Worm (Caenorhabditis elegans) whole organism, late embryonic: ENCODE data around the gene Y19D2B.1.
"Not testable (repeated sequence)": the region's sequence is repeated elsewhere in the genome, so short reads cannot be mapped to it uniquely, and the experiment has no call there.

Source experiments
- C08G9.2 ChIP-seq: sonication (generic microtip); optimal IDR thresholded peaks from 2 replicates; lab custom pipeline; 2016; ENCODE audit warnings: mild to moderate bottlenecking, missing genetic modification characterization, moderate library complexity, missing compliant biosample characterization
- C38D4.7 ChIP-seq: fragments of 200-800 bp; sonication (Bioruptor generic); optimal IDR thresholded peaks from 2 replicates; lab custom pipeline; 2018; ENCODE audit warnings: mild to moderate bottlenecking, missing genetic modification characterization, moderate library complexity, missing compliant biosample characterization
- F13H6.1 ChIP-seq: sonication (generic microtip); optimal IDR thresholded peaks from 2 replicates; lab custom pipeline; 2016; ENCODE audit warnings: missing genetic modification characterization, missing compliant biosample characterization
- K02D7.2 ChIP-seq: sonication (generic microtip); optimal IDR thresholded peaks from 2 replicates; lab custom pipeline; 2017; ENCODE audit warnings: mild to moderate bottlenecking, missing genetic modification characterization, missing compliant biosample characterization
- ama-1 ChIP-seq: fragments of 150-350 bp; optimal IDR thresholded peaks from 2 replicates; lab custom pipeline; 2014
- ceh-14 ChIP-seq: sonication (generic microtip); optimal IDR thresholded peaks from 2 replicates; lab custom pipeline; 2016; ENCODE audit warnings: missing genotype, missing genetic modification characterization, missing compliant biosample characterization
- ceh-19 ChIP-seq: fragments of 200-800 bp; sonication (Bioruptor generic); optimal IDR thresholded peaks from 2 replicates; lab custom pipeline; 2018; ENCODE audit warnings: mild to moderate bottlenecking, missing genetic modification characterization, missing compliant biosample characterization
- ceh-2 ChIP-seq: sonication (generic microtip); optimal IDR thresholded peaks from 2 replicates; lab custom pipeline; 2016; ENCODE audit warnings: missing genotype, missing genetic modification characterization, missing compliant biosample characterization
- ceh-34 ChIP-seq: sonication (generic microtip); optimal IDR thresholded peaks from 2 replicates; lab custom pipeline; 2016; ENCODE audit warnings: mild to moderate bottlenecking, missing genetic modification characterization, missing compliant biosample characterization
- ceh-45 ChIP-seq: fragments of 200-800 bp; sonication (Bioruptor generic); IDR thresholded peaks from 2 replicates; pipeline ENCODE4 v1.3.6; 2022; ENCODE audit warnings: missing genetic modification reagents, missing genetic modification characterization, missing compliant biosample characterization
- ceh-48 ChIP-seq: sonication (generic microtip); optimal IDR thresholded peaks from 2 replicates; lab custom pipeline; 2016; ENCODE audit warnings: missing genetic modification characterization, inconsistent platforms, missing compliant biosample characterization
- ceh-6 ChIP-seq: fragments of 200-800 bp; sonication (Bioruptor generic); optimal IDR thresholded peaks from 2 replicates; lab custom pipeline; 2018; ENCODE audit warnings: mild to moderate bottlenecking, missing genetic modification characterization, missing compliant biosample characterization
- che-1 ChIP-seq: sonication (generic microtip); optimal IDR thresholded peaks from 2 replicates; lab custom pipeline; 2016; ENCODE audit warnings: mild to moderate bottlenecking, missing genetic modification characterization, missing compliant biosample characterization
- elt-2 ChIP-seq: sonication (generic microtip); optimal IDR thresholded peaks from 2 replicates; lab custom pipeline; 2016; ENCODE audit warnings: missing genetic modification reagents, missing genetic modification characterization, missing compliant biosample characterization
- elt-4 ChIP-seq: sonication (generic microtip); optimal IDR thresholded peaks from 2 replicates; lab custom pipeline; 2016; ENCODE audit warnings: missing genetic modification characterization, missing compliant biosample characterization
- fax-1 ChIP-seq: sonication (generic microtip); optimal IDR thresholded peaks from 2 replicates; lab custom pipeline; 2016; ENCODE audit warnings: missing genotype, missing genetic modification characterization, missing compliant biosample characterization
- fkh-6 ChIP-seq: sonication (generic microtip); optimal IDR thresholded peaks from 2 replicates; lab custom pipeline; 2016; ENCODE audit warnings: missing genetic modification characterization, missing compliant biosample characterization
- hlh-30 ChIP-seq: sonication (generic microtip); optimal IDR thresholded peaks from 2 replicates; lab custom pipeline; 2017; ENCODE audit warnings: antibody characterized with exemption, missing genetic modification characterization, missing compliant biosample characterization; ENCODE audit not compliant: insufficient read depth
- lim-6 ChIP-seq: sonication (generic microtip); optimal IDR thresholded peaks from 2 replicates; lab custom pipeline; 2016; ENCODE audit warnings: missing genetic modification characterization, missing compliant biosample characterization
- lin-11 ChIP-seq: fragments of 200-800 bp; sonication (Bioruptor generic); optimal IDR thresholded peaks from 2 replicates; lab custom pipeline; 2018; ENCODE audit warnings: mild to moderate bottlenecking, missing genetic modification characterization, missing compliant biosample characterization
- nfya-1 ChIP-seq: sonication (generic microtip); optimal IDR thresholded peaks from 2 replicates; lab custom pipeline; 2017; ENCODE audit warnings: missing genetic modification characterization, mild to moderate bottlenecking, missing compliant biosample characterization, antibody characterized with exemption, moderate library complexity
- npax-4 ChIP-seq: sonication (generic microtip); optimal IDR thresholded peaks from 2 replicates; lab custom pipeline; 2016; ENCODE audit warnings: missing genetic modification characterization, missing compliant biosample characterization
- odd-2 ChIP-seq: sonication (generic microtip); optimal IDR thresholded peaks from 2 replicates; lab custom pipeline; 2017; ENCODE audit warnings: antibody characterized with exemption, mild to moderate bottlenecking, missing genetic modification characterization, missing compliant biosample characterization
- pag-3 ChIP-seq: sonication (generic microtip); optimal IDR thresholded peaks from 2 replicates; lab custom pipeline; 2016; ENCODE audit warnings: missing compliant biosample characterization, missing genetic modification characterization, borderline replicate concordance
- pha-4 ChIP-seq: fragments of 150-350 bp; optimal IDR thresholded peaks from 2 replicates; lab custom pipeline; 2018; ENCODE audit warnings: missing biosample characterization, missing genetic modification reagents, missing genetic modification characterization
- ref-2 ChIP-seq: sonication (generic microtip); optimal IDR thresholded peaks from 2 replicates; lab custom pipeline; 2016; ENCODE audit warnings: missing genetic modification characterization, missing compliant biosample characterization
- sox-2 ChIP-seq: fragments of 200-800 bp; sonication (Bioruptor generic); IDR thresholded peaks from 2 replicates; pipeline ENCODE4 v1.3.6; 2022; ENCODE audit warnings: missing genetic modification reagents, missing genetic modification characterization, missing compliant biosample characterization
- syd-9 ChIP-seq: sonication (generic microtip); optimal IDR thresholded peaks from 2 replicates; lab custom pipeline; 2016; ENCODE audit warnings: mild to moderate bottlenecking, missing genetic modification characterization, moderate library complexity, missing compliant biosample characterization
- tbx-2 ChIP-seq: sonication (generic microtip); optimal IDR thresholded peaks from 2 replicates; lab custom pipeline; 2016; ENCODE audit warnings: missing genetic modification characterization, missing compliant biosample characterization
- ttx-3 ChIP-seq: sonication (generic microtip); optimal IDR thresholded peaks from 2 replicates; lab custom pipeline; 2016; ENCODE audit warnings: missing genetic modification reagents, missing genetic modification characterization, missing compliant biosample characterization
- unc-42 ChIP-seq: sonication (generic microtip); optimal IDR thresholded peaks from 2 replicates; lab custom pipeline; 2016; ENCODE audit warnings: missing genotype, missing genetic modification characterization, missing compliant biosample characterization
- unc-55 ChIP-seq: sonication (generic microtip); optimal IDR thresholded peaks from 2 replicates; lab custom pipeline; 2017; ENCODE audit warnings: missing biosample characterization, missing genetic modification reagents, missing genetic modification characterization
- unc-86 ChIP-seq: sonication (generic microtip); optimal IDR thresholded peaks from 2 replicates; lab custom pipeline; 2016; ENCODE audit warnings: missing genetic modification characterization, missing compliant biosample characterization
- zip-5 ChIP-seq: sonication (generic microtip); optimal IDR thresholded peaks from 2 replicates; lab custom pipeline; 2016; ENCODE audit warnings: missing genetic modification characterization, missing compliant biosample characterization
- ztf-16 ChIP-seq: sonication (generic microtip); optimal IDR thresholded peaks from 2 replicates; lab custom pipeline; 2017; ENCODE audit warnings: missing genetic modification characterization, missing compliant biosample characterization

Y19D2B.1 gene

ce11 chrII:10922874-10923273, at the start of gene Y19D2B.1:
Y19D2B.1 (minus strand) TSS chrII:10922974.
- not testable (repeated sequence) for TF ChIP-seq K02D7.2, che-1, zip-5 (tag; lab: Kevin White, UChicago)

- TF ChIP-seq ceh-19, result no peak
- TF ChIP-seq pag-3, result no peak
- peak; percentile 77 for TF ChIP-seq unc-42 (tag; lab: Kevin White, UChicago)
Observed at ce11 chrII:10971677-10972076, 48.9 kb upstream of the Y19D2B.1 start.

ce11 chrII:10970625-10971024, 47.9 kb upstream of the Y19D2B.1 start:
- TF ChIP-seq ref-2 (tag; lab: Kevin White, UChicago) (no peak), zip-5 (tag; lab: Kevin White, UChicago) (no peak), pha-4 (tag; lab: Kevin White, UChicago) (no peak), ceh-48 (tag; lab: Kevin White, UChicago) (no peak), npax-4 (tag; lab: Kevin White, UChicago) (no peak), ceh-6 (no peak), C38D4.7 (GFP tag; lab: Kevin White, UChicago) (no peak), che-1 (tag; lab: Kevin White, UChicago) (no peak), hlh-30 (tag; lab: Kevin White, UChicago) (no peak), C08G9.2 (no peak), ceh-34 (tag; lab: Kevin White, UChicago) (no peak), ceh-45 (GFP tag; lab: Robert Waterston, UW) (no peak), lin-11 (tag; lab: Kevin White, UChicago) (no peak), ztf-16 (tag; lab: Kevin White, UChicago) (no peak), odd-2 (no peak), ceh-2 (no peak), ceh-19 (no peak), elt-4 (tag; lab: Kevin White, UChicago) (no peak), syd-9 (tag; lab: Kevin White, UChicago) (no peak)

ce11 chrII:10964748-10965147, 42.0 kb upstream of the Y19D2B.1 start:
- TF ChIP-seq fkh-6 (tag; lab: Kevin White, UChicago), result no peak
- peak; percentile 51 for TF ChIP-seq unc-42 (tag; lab: Kevin White, UChicago)

ce11 chrII:10959676-10960075, 36.9 kb upstream of the Y19D2B.1 start:
- no peak for TF ChIP-seq K02D7.2 (tag; lab: Kevin White, UChicago)
- TF ChIP-seq C38D4.7 (GFP tag; lab: Kevin White, UChicago), result no peak
- no peak for TF ChIP-seq ceh-6

ce11 chrII:10959138-10959537, 36.4 kb upstream of the Y19D2B.1 start:
- TF ChIP-seq ceh-2 (no peak), fax-1 (tag; lab: Kevin White, UChicago) (no peak), F13H6.1 (no peak), ceh-14 (tag; lab: Kevin White, UChicago) (no peak), elt-2 (no peak)

ce11 chrII:10956793-10957192, 34.0 kb upstream of the Y19D2B.1 start, which contains the start of gene R03D7.8:
R03D7.8 (minus strand) TSS chrII:10956893.
- no peak for TF ChIP-seq sox-2 (GFP tag; lab: Robert Waterston, UW)
- no peak for TF ChIP-seq nfya-1 (tag; lab: Kevin White, UChicago)
- no peak for TF ChIP-seq ttx-3 (tag; lab: Kevin White, UChicago)
- TF ChIP-seq tbx-2, result no peak
- no peak for TF ChIP-seq lim-6 (tag; lab: Kevin White, UChicago)
- TF ChIP-seq unc-42 (tag; lab: Kevin White, UChicago), result no peak
- no peak for TF ChIP-seq C38D4.7 (GFP tag; lab: Kevin White, UChicago)
- TF ChIP-seq unc-86 (tag; lab: Kevin White, UChicago), result no peak
- no peak for TF ChIP-seq ama-1 (lab: Kevin White, UChicago)
- no peak for TF ChIP-seq unc-55
